Fruit fly (Drosophila melanogaster) whole organism, embryonic: ENCODE results near the gene Dic61B.

ENCODE experiments used
- Ada2b ChIP-seq: fragments of 200-800 bp; sonication (Bioruptor generic); IDR thresholded peaks from 2 replicates; pipeline ENCODE4 v1.3.6; 2022; ENCODE audit warnings: missing biosample characterization, missing genetic modification characterization
- CG10565 ChIP-seq: fragments of 200-800 bp; sonication (Bioruptor generic); optimal IDR thresholded peaks from 3 replicates; lab custom pipeline; 2016; ENCODE audit warnings: missing biosample characterization, mild to moderate bottlenecking, missing genetic modification characterization
- CG11247 ChIP-seq: fragments of 200-800 bp; sonication (Bioruptor generic); IDR thresholded peaks from 2 replicates; pipeline ENCODE4 v1.3.6; 2022; ENCODE audit warnings: missing biosample characterization, missing genetic modification characterization
- CG12659 ChIP-seq: fragments of 200-800 bp; sonication (Bioruptor generic); optimal IDR thresholded peaks from 3 replicates; lab custom pipeline; 2017; ENCODE audit warnings: mild to moderate bottlenecking, missing biosample characterization, missing genetic modification reagents, missing genetic modification characterization
- CG14710 ChIP-seq: fragments of 200-800 bp; sonication (Bioruptor generic); optimal IDR thresholded peaks from 3 replicates; lab custom pipeline; 2019; ENCODE audit warnings: missing biosample characterization, mild to moderate bottlenecking, missing genetic modification characterization, moderate library complexity
- CG18011 ChIP-seq: fragments of 200-800 bp; sonication (Bioruptor generic); optimal IDR thresholded peaks from 2 replicates; lab custom pipeline; 2017; ENCODE audit warnings: missing biosample characterization, missing genetic modification characterization, mild to moderate bottlenecking, moderate library complexity, missing genotype
- CG18476 ChIP-seq: fragments of 200-800 bp; sonication (Bioruptor generic); optimal IDR thresholded peaks from 2 replicates; lab custom pipeline; 2016; ENCODE audit warnings: missing biosample characterization, mild to moderate bottlenecking, missing genetic modification characterization
- CG3163 ChIP-seq: fragments of 200-800 bp; sonication (Bioruptor generic); optimal IDR thresholded peaks from 3 replicates; lab custom pipeline; 2016; ENCODE audit warnings: missing biosample characterization, missing genetic modification characterization
- CG32532 ChIP-seq: fragments of 200-800 bp; sonication (Bioruptor generic); IDR thresholded peaks from 2 replicates; pipeline ENCODE4 v1.3.6; 2022; ENCODE audit warnings: missing biosample characterization, missing genetic modification characterization
- CG3281 ChIP-seq: fragments of 200-800 bp; sonication (Bioruptor generic); optimal IDR thresholded peaks from 3 replicates; lab custom pipeline; 2017; ENCODE audit warnings: missing biosample characterization, mild to moderate bottlenecking, missing genetic modification characterization
- CG3838 ChIP-seq: fragments of 200-800 bp; sonication (Bioruptor generic); optimal IDR thresholded peaks from 3 replicates; lab custom pipeline; 2016; ENCODE audit warnings: missing biosample characterization, missing genetic modification characterization
- CG4360 ChIP-seq: fragments of 200-800 bp; sonication (Bioruptor generic); IDR thresholded peaks from 2 replicates; pipeline ENCODE4 v1.3.6; 2022; ENCODE audit warnings: missing biosample characterization, missing genetic modification characterization
- CG43689 ChIP-seq: fragments of 200-800 bp; sonication (Bioruptor generic); IDR thresholded peaks from 2 replicates; pipeline ENCODE4 v1.3.6; 2022; ENCODE audit warnings: missing biosample characterization, missing genetic modification characterization
- CG7556 ChIP-seq: fragments of 200-800 bp; sonication (Bioruptor generic); optimal IDR thresholded peaks from 2 replicates; lab custom pipeline; 2017; ENCODE audit warnings: missing biosample characterization, mild to moderate bottlenecking, missing genetic modification characterization
- CG8290 ChIP-seq, 3 experiments: fragments of 200-800 bp; sonication (Bioruptor generic); optimal IDR thresholded peaks; 2 replicates each; lab custom pipeline; 2016 to 2019; ENCODE audit warnings: missing biosample characterization in 3 of 3, missing genetic modification characterization in 3 of 3, mild to moderate bottlenecking in 2 of 3, moderate library complexity in 1 of 3
- D ChIP-seq, 2 experiments: fragments of 200-800 bp in 1 of 2; fragments of >200 bp in 1 of 2; sonication (Bioruptor generic) in 1 of 2; optimal IDR thresholded peaks; 2 replicates in 1 of 2; 3 replicates in 1 of 2; lab custom pipeline; 2017; ENCODE audit warnings: mild to moderate bottlenecking in 1 of 2, missing biosample characterization in 1 of 2, missing genetic modification characterization in 1 of 2, missing genetic modification reagents in 1 of 2
- D19A ChIP-seq: fragments of 200-800 bp; optimal IDR thresholded peaks from 3 replicates; lab custom pipeline; 2019; ENCODE audit warnings: missing biosample characterization, mild to moderate bottlenecking, missing genetic modification characterization, moderate library complexity
- Deaf1 ChIP-seq: fragments of 200-800 bp; optimal IDR thresholded peaks from 3 replicates; lab custom pipeline; 2019; ENCODE audit warnings: missing biosample characterization, mild to moderate bottlenecking, missing genetic modification characterization, moderate library complexity
- Dip2 ChIP-seq: fragments of 200-800 bp; sonication (Bioruptor generic); IDR thresholded peaks from 2 replicates; pipeline ENCODE4 v1.3.6; 2022; ENCODE audit warnings: missing biosample characterization, missing genetic modification characterization
- Eip74EF ChIP-seq, 2 experiments: fragments of 200-800 bp in 1 of 2; fragments of >200 bp in 1 of 2; sonication (Bioruptor generic) in 1 of 2; optimal IDR thresholded peaks; 2 replicates each; lab custom pipeline; 2017 to 2019; ENCODE audit warnings: missing biosample characterization in 2 of 2, missing genetic modification characterization in 2 of 2, mild to moderate bottlenecking in 1 of 2, moderate library complexity in 1 of 2
- Hmx ChIP-seq: fragments of 200-800 bp; sonication (Bioruptor generic); optimal IDR thresholded peaks from 2 replicates; lab custom pipeline; 2016; ENCODE audit warnings: missing biosample characterization, missing genetic modification characterization
- Oaz ChIP-seq: fragments of 200-800 bp; sonication (Bioruptor generic); IDR thresholded peaks from 2 replicates; pipeline ENCODE4 v1.3.6; 2022; ENCODE audit warnings: missing biosample characterization, missing genetic modification characterization
- Pdp1 ChIP-seq, 2 experiments: fragments of 200-800 bp; sonication (Bioruptor generic); optimal IDR thresholded peaks; 3 replicates each; lab custom pipeline; 2016; ENCODE audit warnings: missing biosample characterization in 2 of 2, missing genetic modification characterization in 2 of 2, mild to moderate bottlenecking in 1 of 2, moderate library complexity in 1 of 2
- Poxn ChIP-seq: fragments of 200-800 bp; sonication (Bioruptor generic); IDR thresholded peaks from 2 replicates; pipeline ENCODE4 v1.3.6; 2022; ENCODE audit warnings: missing biosample characterization, missing genetic modification characterization
- Trl ChIP-seq, 3 experiments: fragments of >200 bp in 2 of 3; fragments of 200-800 bp in 1 of 3; sonication (Bioruptor generic) in 1 of 3; optimal IDR thresholded peaks; 2 replicates in 1 of 3; 3 replicates in 2 of 3; lab custom pipeline; 2016 to 2017; ENCODE audit warnings: missing biosample characterization in 1 of 3, missing genetic modification characterization in 1 of 3
- abd-A ChIP-seq: fragments of 200-800 bp; sonication (Bioruptor generic); optimal IDR thresholded peaks from 3 replicates; lab custom pipeline; 2019; ENCODE audit warnings: missing biosample characterization, mild to moderate bottlenecking, missing genetic modification characterization, moderate library complexity
- cas ChIP-seq: fragments of 200-800 bp; sonication (Bioruptor generic); IDR thresholded peaks from 2 replicates; pipeline ENCODE4 v1.3.6; 2022; ENCODE audit warnings: missing biosample characterization, missing genetic modification characterization
- chinmo ChIP-seq: fragments of 200-800 bp; sonication (Bioruptor generic); IDR thresholded peaks from 4 replicates; pipeline ENCODE4 v1.3.6; 2022; ENCODE audit warnings: missing biosample characterization, missing genetic modification characterization; ENCODE audit not compliant: partially characterized antibody
- ci ChIP-seq: fragments of 200-800 bp; sonication (Bioruptor generic); IDR thresholded peaks from 3 replicates; pipeline ENCODE4 v1.3.6; 2022; ENCODE audit warnings: missing biosample characterization, missing genetic modification characterization
- dm ChIP-seq: fragments of 200-800 bp; sonication (Bioruptor generic); optimal IDR thresholded peaks from 3 replicates; lab custom pipeline; 2016; ENCODE audit warnings: missing biosample characterization, missing genetic modification characterization
- ems ChIP-seq: fragments of 200-800 bp; sonication (Bioruptor generic); optimal IDR thresholded peaks from 3 replicates; lab custom pipeline; 2016; ENCODE audit warnings: missing biosample characterization, missing genetic modification characterization
- ewg ChIP-seq: fragments of 200-800 bp; sonication (Bioruptor generic); optimal IDR thresholded peaks from 3 replicates; lab custom pipeline; 2017; ENCODE audit warnings: mild to moderate bottlenecking, missing biosample characterization, missing genetic modification reagents, missing genetic modification characterization
- gfzf ChIP-seq: fragments of 200-800 bp; sonication (Bioruptor generic); optimal IDR thresholded peaks from 2 replicates; lab custom pipeline; 2016; ENCODE audit warnings: missing biosample characterization, mild to moderate bottlenecking, missing genetic modification characterization, moderate library complexity
- ind ChIP-seq: fragments of 200-800 bp; sonication (Bioruptor generic); optimal IDR thresholded peaks from 3 replicates; lab custom pipeline; 2016; ENCODE audit warnings: missing biosample characterization, missing genetic modification characterization
- kah ChIP-seq: fragments of 200-800 bp; sonication (Bioruptor generic); optimal IDR thresholded peaks from 2 replicates; lab custom pipeline; 2018; ENCODE audit warnings: missing biosample characterization, mild to moderate bottlenecking, missing genetic modification characterization
- ken ChIP-seq: fragments of 200-800 bp; sonication (Bioruptor generic); IDR thresholded peaks from 3 replicates; pipeline ENCODE4 v1.3.6; 2022; ENCODE audit warnings: missing biosample characterization, missing genetic modification characterization
- lilli ChIP-seq: fragments of 200-800 bp; sonication (Bioruptor generic); optimal IDR thresholded peaks from 3 replicates; lab custom pipeline; 2016; ENCODE audit warnings: missing biosample characterization, missing genetic modification characterization
- mld ChIP-seq: fragments of 200-800 bp; sonication (Bioruptor generic); IDR thresholded peaks from 3 replicates; pipeline ENCODE4 v1.3.6; 2022; ENCODE audit warnings: missing biosample characterization, missing genetic modification characterization; ENCODE audit not compliant: partially characterized antibody
- prd ChIP-seq, 3 experiments: fragments of >200 bp in 2 of 3; fragments of 200-800 bp in 1 of 3; sonication (Bioruptor generic) in 1 of 3; optimal IDR thresholded peaks in 2 of 3; IDR thresholded peaks in 1 of 3; 2 replicates in 2 of 3; 3 replicates in 1 of 3; pipeline versions ENCODE4 v1.3.6 to Lab custom; 2017 to 2022; ENCODE audit warnings: missing biosample characterization in 1 of 3, missing genetic modification characterization in 1 of 3
- sima ChIP-seq: fragments of 200-800 bp; sonication (Bioruptor generic); optimal IDR thresholded peaks from 2 replicates; lab custom pipeline; 2016; ENCODE audit warnings: missing biosample characterization, missing genetic modification characterization
- slbo ChIP-seq: fragments of 200-800 bp; sonication (Bioruptor generic); IDR thresholded peaks from 2 replicates; pipeline ENCODE4 v1.3.6; 2022; ENCODE audit warnings: missing biosample characterization, missing genetic modification characterization
- sqz ChIP-seq: fragments of 200-800 bp; sonication (Bioruptor generic); optimal IDR thresholded peaks from 3 replicates; lab custom pipeline; 2018; ENCODE audit warnings: missing biosample characterization, mild to moderate bottlenecking, missing genetic modification characterization
- sug ChIP-seq: fragments of 200-800 bp; optimal IDR thresholded peaks from 2 replicates; lab custom pipeline; 2019; ENCODE audit warnings: missing biosample characterization, mild to moderate bottlenecking, missing genetic modification characterization, moderate library complexity
- tin ChIP-seq: fragments of 200-800 bp; sonication (Bioruptor generic); optimal IDR thresholded peaks from 3 replicates; lab custom pipeline; 2016; ENCODE audit warnings: missing biosample characterization, missing genetic modification characterization
- tx ChIP-seq: fragments of 200-800 bp; sonication (Bioruptor generic); optimal IDR thresholded peaks from 2 replicates; lab custom pipeline; 2016; ENCODE audit warnings: missing biosample characterization, missing genetic modification characterization
- unpg ChIP-seq: fragments of 200-800 bp; sonication (Bioruptor generic); optimal IDR thresholded peaks from 3 replicates; lab custom pipeline; 2018; ENCODE audit warnings: missing biosample characterization, mild to moderate bottlenecking, missing genetic modification characterization, moderate library complexity

Gene Dic61B

DNA sequence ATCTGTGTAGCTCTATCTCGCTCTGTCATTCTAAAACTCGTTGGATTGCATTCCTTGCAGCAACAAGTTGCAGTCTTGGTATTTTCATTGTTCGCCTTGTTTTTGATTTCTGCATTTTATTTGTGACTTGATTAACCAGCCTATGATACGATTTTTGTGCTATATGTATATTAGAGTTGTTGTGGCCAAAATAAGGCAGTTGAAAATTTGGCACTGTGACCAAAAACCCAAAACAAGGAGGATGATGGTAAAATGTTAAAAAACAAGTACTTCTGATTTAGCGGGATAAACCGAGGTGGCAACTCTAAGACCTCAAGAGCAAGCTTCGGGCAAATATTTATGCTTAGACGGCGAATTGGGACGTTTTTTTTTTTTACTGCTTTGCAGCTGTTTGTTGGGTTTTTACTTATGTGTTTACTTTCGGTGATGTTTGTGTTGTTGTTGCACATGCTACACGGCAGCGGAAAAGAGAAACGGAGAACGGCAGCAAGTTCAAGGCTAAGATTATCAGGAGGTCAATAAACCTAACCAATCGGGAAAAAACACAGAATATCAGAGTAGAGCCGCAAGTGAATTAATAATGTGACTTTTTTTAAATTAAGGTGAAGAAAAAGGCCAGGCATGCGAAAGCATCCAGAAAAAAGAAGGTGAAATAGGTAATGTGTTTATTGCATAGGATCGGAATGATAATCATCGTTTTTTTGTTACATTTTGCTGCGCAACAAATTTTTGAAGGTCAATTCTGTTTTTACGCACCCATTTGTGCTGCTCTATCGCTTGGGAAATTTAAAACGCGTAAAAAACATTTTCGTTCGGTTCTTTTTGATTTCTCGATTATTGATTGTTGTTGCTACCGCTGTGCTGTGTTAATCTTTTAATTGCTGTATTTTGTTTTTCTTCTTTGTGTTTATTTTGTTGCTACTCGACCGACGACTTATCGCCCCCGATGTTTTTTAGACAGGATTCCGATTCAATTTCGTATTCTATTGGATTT lies 12.5 kb downstream of the Dic61B start (continued):
- peak; percentile 8 for TF ChIP-seq ind
- peak; percentile 2 for TF ChIP-seq unpg (GFP tag; lab: Kevin White, UChicago)
- 0 out of 4 replicates have a peak, but pooled peaks have one; percentile 14 for TF ChIP-seq chinmo (GFP tag; lab: Robert Waterston, UW)
- TF ChIP-seq CG32532 (GFP tag; lab: Robert Waterston, UW) = no peak
- TF ChIP-seq Poxn = no peak
- TF ChIP-seq gfzf (GFP tag; lab: Kevin White, UChicago) = peak; percentile 23
- TF ChIP-seq CG18011 (GFP tag; lab: Kevin White, UChicago) = peak; percentile 0
- TF ChIP-seq Oaz (GFP tag; lab: Robert Waterston, UW) = no peak
- no peak for TF ChIP-seq CG14710 (tag; lab: Kevin White, UChicago)
- TF ChIP-seq Dip2 = no peak
- peak; percentile 70 for TF ChIP-seq abd-A
- TF ChIP-seq CG12659 = no peak
- no peak for TF ChIP-seq CG11247
- TF ChIP-seq prd (optimal IDR thresholded peaks at IDR 0.05; lab: Kevin White, UChicago) = no peak
- TF ChIP-seq prd (GFP tag; IDR thresholded peaks at IDR 0.05; lab: Robert Waterston, UW) = no peak
- peak; percentile 17 for TF ChIP-seq D19A (tag; lab: Kevin White, UChicago)
- no peak for TF ChIP-seq CG7556
- no peak for TF ChIP-seq CG8290 (GFP tag; optimal IDR thresholded peaks at IDR 0.05; lab: Kevin White, UChicago)
- TF ChIP-seq CG8290 (tag; optimal IDR thresholded peaks at IDR 0.05; lab: Kevin White, UChicago) = no peak
- peak; percentile 52 for TF ChIP-seq sug
- TF ChIP-seq ewg (GFP tag; lab: Kevin White, UChicago) = no peak
- no peak for TF ChIP-seq D (optimal IDR thresholded peaks at IDR 0.05; lab: Kevin White, UChicago)
- TF ChIP-seq D (GFP tag; optimal IDR thresholded peaks at IDR 0.05; lab: Kevin White, UChicago) = no peak
- no peak for TF ChIP-seq CG3838 (GFP tag; lab: Kevin White, UChicago)
- TF ChIP-seq Eip74EF (GFP tag; optimal IDR thresholded peaks at IDR 0.05; lab: Kevin White, UChicago) = peak in 1 of 2 experiments; percentile 5
- peak; percentile 26 for TF ChIP-seq kah
- TF ChIP-seq dm (GFP tag; lab: Kevin White, UChicago) = no peak
- no peak for TF ChIP-seq ken
- no peak for TF ChIP-seq Hmx (GFP tag; lab: Kevin White, UChicago)
- peak; percentile 68; the same call in 1 of the 2 replicates for TF ChIP-seq CG4360 (GFP tag; lab: Robert Waterston, UW)
- peak; percentile 27 for TF ChIP-seq sqz (GFP tag; lab: Kevin White, UChicago)
- peak in 1 of 2 experiments; percentile 58 for TF ChIP-seq Pdp1 (GFP tag; optimal IDR thresholded peaks at IDR 0.05; lab: Kevin White, UChicago)
- no peak for TF ChIP-seq cas (GFP tag; lab: Robert Waterston, UW)
- no peak for TF ChIP-seq CG43689 (GFP tag; lab: Robert Waterston, UW)
- TF ChIP-seq CG18476 (GFP tag; lab: Kevin White, UChicago) = no peak
- TF ChIP-seq CG3163 (GFP tag; lab: Kevin White, UChicago) = no peak
- TF ChIP-seq tx (GFP tag; lab: Kevin White, UChicago) = no peak
- TF ChIP-seq sima = no peak
- no peak for TF ChIP-seq mld (GFP tag; lab: Robert Waterston, UW)
- TF ChIP-seq tin (GFP tag; lab: Kevin White, UChicago) = no peak
- TF ChIP-seq slbo = 0 out of 2 replicates have a peak, but pooled peaks have one; percentile 6
- no peak for TF ChIP-seq lilli (GFP tag; lab: Kevin White, UChicago)
- 0 out of 3 replicates have a peak, but pooled peaks have one; percentile 31 for TF ChIP-seq ci
- TF ChIP-seq CG3281 = no peak
- no peak for TF ChIP-seq CG10565 (GFP tag; lab: Kevin White, UChicago)
- peak; percentile 14 for TF ChIP-seq Deaf1 (tag; lab: Kevin White, UChicago)
- no peak for TF ChIP-seq Trl (optimal IDR thresholded peaks at IDR 0.05; lab: Kevin White, UChicago)
- TF ChIP-seq Trl (GFP tag; optimal IDR thresholded peaks at IDR 0.05; lab: Kevin White, UChicago) = peak; percentile 16
- TF ChIP-seq ems (GFP tag; lab: Kevin White, UChicago) = no peak
- TF ChIP-seq Ada2b (GFP tag; lab: Robert Waterston, UW) = no peak
